Worm (Caenorhabditis elegans) whole organism, L4 larva: ENCODE measurements around the gene Y70C5A.3.

ENCODE experiments used
- fos-1 ChIP-seq: fragments of 150-350 bp; optimal IDR thresholded peaks from 2 replicates; lab custom pipeline; 2014; ENCODE audit warnings: missing biosample characterization, missing genetic modification characterization
- nhr-237 ChIP-seq: sonication (generic microtip); optimal IDR thresholded peaks from 2 replicates; lab custom pipeline; 2017; ENCODE audit warnings: missing biosample characterization, missing genetic modification characterization

- TF ChIP-seq nhr-237 (tag; lab: Kevin White, UChicago) (no peak), fos-1 (tag; lab: Kevin White, UChicago) (no peak)
Observed at ce11 chrV:16591992-16592798, 28.5 kb downstream of the Y70C5A.3 start, which contains the start of gene srh-269.
